Worm (Caenorhabditis elegans) whole organism, early embryonic: ENCODE results near the gene ZK185.2.

Source experiments
- B0310.2 ChIP-seq: sonication (generic microtip); optimal IDR thresholded peaks from 2 replicates; lab custom pipeline; 2016; ENCODE audit warnings: mild to moderate bottlenecking, missing genetic modification characterization, missing compliant biosample characterization
- ama-1 ChIP-seq: fragments of 150-350 bp; optimal IDR thresholded peaks from 2 replicates; lab custom pipeline; 2014
- flt-1 ChIP-seq: fragments of 200-800 bp; sonication (Bioruptor generic); IDR thresholded peaks from 2 replicates; pipeline ENCODE4 v1.3.6; 2022; ENCODE audit warnings: missing genetic modification characterization, missing compliant biosample characterization
- hmg-4 ChIP-seq: fragments of 200-800 bp; sonication (Bioruptor generic); optimal IDR thresholded peaks from 2 replicates; lab custom pipeline; 2018; ENCODE audit warnings: mild to moderate bottlenecking, missing genetic modification characterization, missing compliant biosample characterization
- hnd-1 ChIP-seq: sonication (generic microtip); optimal IDR thresholded peaks from 2 replicates; lab custom pipeline; 2016; ENCODE audit warnings: missing genetic modification characterization, missing compliant biosample characterization
- tbx-37 ChIP-seq: fragments of 200-800 bp; sonication (Bioruptor generic); conservative IDR thresholded peaks from 2 replicates; pipeline ENCODE4 v1.3.6; 2022; ENCODE audit warnings: missing genetic modification reagents, missing genetic modification characterization, missing compliant biosample characterization

- TF ChIP-seq hnd-1 (tag; lab: Kevin White, UChicago) (no peak), ama-1 (lab: Kevin White, UChicago) (no peak), hmg-4 (GFP tag; lab: Kevin White, UChicago) (no peak), tbx-37 (GFP tag; lab: Robert Waterston, UW) (no peak), B0310.2 (tag; lab: Kevin White, UChicago) (no peak), flt-1 (GFP tag; lab: Robert Waterston, UW) (no peak)
These were observed 29.5 kb downstream of the ZK185.2 start for ce11 chrIV:4565882-4566281.
